Worm (Caenorhabditis elegans): ENCODE measurements around the gene srh-291.

DNA sequence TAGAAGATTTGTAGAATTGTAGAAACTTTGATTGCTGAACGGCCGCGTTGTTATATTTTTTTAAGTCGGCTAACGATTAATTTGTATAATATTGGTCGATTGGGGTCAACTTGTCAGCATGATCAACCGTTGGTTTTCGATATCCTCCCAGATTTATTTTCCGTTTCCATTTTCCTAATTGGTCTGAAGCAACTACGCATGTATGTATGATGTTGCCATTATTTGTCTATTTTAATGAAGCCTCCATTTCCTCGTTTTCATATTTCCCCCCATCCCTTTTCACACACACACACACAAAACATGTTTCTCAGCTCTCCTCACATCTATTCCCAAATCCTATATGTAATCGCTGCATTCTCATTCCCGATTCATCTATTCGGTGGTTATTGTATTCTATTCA is 4.9 kb upstream of the srh-291 start, which contains the start of gene srh-287:
- TF ChIP-seq ref-1 (GFP tag; conservative IDR thresholded peaks at IDR 0.05) (no peak), med-1 (GFP tag; optimal IDR thresholded peaks at IDR 0.05; ENCODE audit: insufficient read depth) (no peak), T22C8.4 (GFP tag; IDR thresholded peaks at IDR 0.05) (no peak), ztf-29 (GFP tag; IDR thresholded peaks at IDR 0.05) (no peak), flt-1 (GFP tag; IDR thresholded peaks at IDR 0.05) (no peak), klf-2 (GFP tag; conservative IDR thresholded peaks at IDR 0.05) (no peak)
